Worm (Caenorhabditis elegans): Measurements from ENCODE around the gene F01F1.2.

Gene F01F1.2

DNA sequence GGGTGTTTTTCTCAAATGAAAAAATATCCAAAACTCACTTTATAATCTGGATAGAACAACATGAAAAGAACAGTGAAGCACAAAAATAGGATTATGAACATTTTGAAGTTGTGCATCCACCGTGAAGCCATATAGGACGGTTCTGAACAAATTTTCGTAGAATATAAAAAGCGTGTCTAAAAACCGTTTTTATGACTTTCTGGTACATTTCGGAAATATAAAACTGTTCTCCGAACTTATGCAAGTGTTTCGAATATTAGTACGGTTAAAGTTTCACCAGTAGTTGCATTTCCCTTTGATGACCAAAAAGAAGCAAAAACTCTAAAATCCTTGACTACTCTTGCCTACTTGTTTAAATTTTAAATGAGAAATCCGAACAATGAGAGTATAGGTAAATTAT, 10.3 kb downstream of the F01F1.2 start, which contains the start of gene C28H8.8:
TSS of gene C28H8.8 (minus strand) at position 101 of the 400 bp plus-strand sequence.
- TF ChIP-seq Y75B8A.6 (GFP tag; IDR thresholded peaks at IDR 0.05) (no peak), F37D6.2 (tag; optimal IDR thresholded peaks at IDR 0.05) (no peak), nhr-25 (tag; optimal IDR thresholded peaks at IDR 0.05; ENCODE audit: borderline replicate concordance, insufficient read depth) (no peak)

DNA sequence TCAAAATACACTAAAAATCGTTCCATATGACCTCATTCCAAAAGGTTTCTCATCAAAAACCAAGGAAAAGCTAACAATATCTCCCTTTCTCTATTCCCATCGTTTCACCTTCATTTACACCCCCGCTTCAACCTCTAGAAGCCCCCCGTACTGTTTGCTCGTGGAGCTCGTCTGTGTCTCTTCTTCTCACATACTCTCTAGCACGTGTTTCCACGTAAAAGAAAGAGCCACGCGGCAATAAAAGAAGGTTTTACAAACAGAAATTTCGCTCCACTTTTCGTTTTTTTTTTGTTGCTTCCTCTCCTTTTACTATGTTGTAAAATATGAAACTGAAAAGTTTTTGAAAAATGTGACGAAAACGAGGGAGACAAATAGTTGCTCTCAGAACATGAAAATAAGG, 14.6 kb downstream of the F01F1.2 start:
- no peak for TF ChIP-seq lin-13 (GFP tag; optimal IDR thresholded peaks at IDR 0.05)

DNA sequence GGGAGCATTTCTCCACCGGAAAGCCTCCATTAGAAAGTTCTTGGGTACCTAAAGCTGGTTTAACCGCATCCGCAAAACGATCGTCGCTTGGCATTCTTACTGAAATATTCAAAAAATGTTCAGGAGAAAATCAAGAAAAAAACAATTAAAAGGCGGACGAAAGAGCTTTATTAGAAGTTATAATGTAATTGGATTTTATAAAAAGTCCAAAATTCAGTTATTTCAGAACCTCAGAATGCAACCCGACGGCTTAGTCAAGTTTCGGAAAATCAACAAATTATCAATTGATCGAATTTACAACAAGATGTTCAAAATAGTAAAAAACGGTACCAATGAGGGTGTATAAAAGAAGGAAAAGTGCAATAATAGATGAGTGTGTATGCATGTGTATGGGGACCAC, 17.6 kb downstream of the F01F1.2 start, which contains the start of gene pxl-1:
TSS of gene pxl-1 (minus strand) at position 101 of the 400 bp plus-strand sequence.
- TF ChIP-seq dmd-6 (GFP tag; IDR thresholded peaks at IDR 0.05): no peak
- no peak for TF ChIP-seq nhr-10 (tag; optimal IDR thresholded peaks at IDR 0.05)
- TF ChIP-seq nhr-76 (tag; optimal IDR thresholded peaks at IDR 0.05): no peak
- no peak for TF ChIP-seq unc-130 (GFP tag; optimal IDR thresholded peaks at IDR 0.05)
- no peak for TF ChIP-seq zfp-3 (GFP tag; conservative IDR thresholded peaks at IDR 0.05)
- no peak for TF ChIP-seq php-3 (GFP tag; IDR thresholded peaks at IDR 0.05)
- no peak for TF ChIP-seq attf-4 (tag; optimal IDR thresholded peaks at IDR 0.05)
- TF ChIP-seq Y5F2A.4 (GFP tag; optimal IDR thresholded peaks at IDR 0.05): no peak
- no peak for TF ChIP-seq dmd-9 (GFP tag; IDR thresholded peaks at IDR 0.05)

DNA sequence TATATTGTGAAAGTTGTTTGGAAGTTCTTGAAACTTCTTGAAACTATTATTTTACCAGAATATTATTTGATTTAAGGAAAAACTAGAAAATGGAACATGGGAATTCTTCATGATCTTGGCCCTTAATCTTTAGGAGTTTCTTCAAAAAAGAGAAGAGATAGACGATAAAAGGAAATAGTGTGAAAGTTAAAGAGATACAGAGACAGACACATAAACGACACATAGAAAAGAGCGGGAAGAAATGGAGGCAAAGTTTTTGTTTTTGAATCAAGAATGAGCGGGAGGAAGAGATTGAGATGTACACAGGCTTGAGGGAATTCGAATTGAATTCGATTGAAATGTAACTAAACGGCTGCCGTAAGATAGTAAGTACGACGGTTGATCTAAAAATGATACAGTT, 19.1 kb downstream of the F01F1.2 start:
- peak; percentile 4 for TF ChIP-seq aha-1 (tag)
- peak; percentile 15 for TF ChIP-seq mep-1 (tag; optimal IDR thresholded peaks at IDR 0.05)
- no peak for TF ChIP-seq lim-7 (GFP tag; IDR thresholded peaks at IDR 0.05)
- no peak for TF ChIP-seq ZK337.2 (GFP tag; IDR thresholded peaks at IDR 0.05)

DNA sequence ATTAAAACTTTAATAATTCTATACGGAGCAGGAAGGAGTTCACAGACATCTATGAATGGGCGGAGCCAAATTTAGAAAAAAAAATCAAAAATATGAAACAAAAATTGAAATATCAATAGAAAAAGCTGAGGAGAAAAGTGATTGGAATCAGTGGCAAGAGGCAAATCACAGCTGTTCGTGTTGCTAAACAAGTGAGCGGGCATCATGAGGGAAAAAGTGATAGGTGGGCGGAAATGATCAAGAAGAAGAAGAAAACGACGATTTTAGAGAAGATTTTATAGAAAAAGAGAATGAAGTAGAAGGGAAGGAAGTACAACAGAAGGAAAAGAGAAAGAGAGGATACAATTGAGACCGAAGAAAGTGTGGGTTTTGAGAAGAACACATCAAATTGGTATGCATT, 20.3 kb downstream of the F01F1.2 start:
- TF ChIP-seq hlh-11 (tag; optimal IDR thresholded peaks at IDR 0.05): peak; percentile 24
- no peak for TF ChIP-seq nhr-42 (GFP tag; IDR thresholded peaks at IDR 0.05)
- TF ChIP-seq nhr-77 (tag; optimal IDR thresholded peaks at IDR 0.05): no peak

DNA sequence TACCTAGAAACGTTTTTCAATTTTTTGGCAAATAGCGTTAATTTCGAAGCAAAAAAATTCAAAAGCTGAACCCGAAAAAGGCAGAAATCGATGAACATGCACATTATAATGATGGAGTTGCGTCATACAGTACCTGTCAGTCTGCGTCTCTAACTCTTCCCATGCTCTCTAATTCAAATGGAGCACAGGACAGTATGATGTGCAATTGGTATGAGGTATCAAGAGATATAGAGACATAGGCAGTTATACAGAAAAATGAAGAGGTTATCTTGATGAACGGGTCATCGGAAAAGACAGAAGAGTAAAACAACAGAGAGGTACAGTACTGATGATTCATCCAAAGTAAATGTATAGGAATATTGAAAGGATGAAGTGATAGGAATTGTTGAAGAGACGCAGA, 22.4 kb downstream of the F01F1.2 start:
- TF ChIP-seq dpl-1 (GFP tag; optimal IDR thresholded peaks at IDR 0.05) (no peak), nhr-28 (tag; optimal IDR thresholded peaks at IDR 0.05) (peak; percentile 10), ztf-7 (tag; optimal IDR thresholded peaks at IDR 0.05) (no peak), nhr-111 (GFP tag; optimal IDR thresholded peaks at IDR 0.05) (no peak), mep-1 (tag; optimal IDR thresholded peaks at IDR 0.05) (peak; percentile 44), snpc-4 (tag; optimal IDR thresholded peaks at IDR 0.05) (no peak), lin-15B (tag; optimal IDR thresholded peaks at IDR 0.05) (no peak), egl-43 (GFP tag; IDR thresholded peaks at IDR 0.05) (no peak), pha-4 (GFP tag; IDR thresholded peaks at IDR 0.05) (no peak), pha-4 (tag; optimal IDR thresholded peaks at IDR 0.05) (peak; percentile 22), ctbp-1 (GFP tag; IDR thresholded peaks at IDR 0.05) (no peak), hlh-11 (tag; optimal IDR thresholded peaks at IDR 0.05) (peak; percentile 23), nhr-6 (tag; optimal IDR thresholded peaks at IDR 0.05) (peak; percentile 96), nhr-237 (tag; optimal IDR thresholded peaks at IDR 0.05) (no peak), lsy-2 (tag; optimal IDR thresholded peaks at IDR 0.05) (peak in 1 of 2 experiments; percentile 58), ceh-82 (tag; optimal IDR thresholded peaks at IDR 0.05) (no peak), Y105C5A.15 (GFP tag; IDR thresholded peaks at IDR 0.05) (no peak), dve-1 (tag; optimal IDR thresholded peaks at IDR 0.05; ENCODE audit: insufficient read depth) (peak; percentile 52), skn-1 (tag; optimal IDR thresholded peaks at IDR 0.05) (no peak), daf-16 (GFP tag; optimal IDR thresholded peaks at IDR 0.05) (no peak), daf-16 (tag; optimal IDR thresholded peaks at IDR 0.05) (peak; percentile 18)
